Worm (Caenorhabditis elegans) whole organism, early embryonic: ENCODE measurements around the gene srh-206.

Source experiments
- B0310.2 ChIP-seq: sonication (generic microtip); optimal IDR thresholded peaks from 2 replicates; lab custom pipeline; 2016; ENCODE audit warnings: mild to moderate bottlenecking, missing genetic modification characterization, missing compliant biosample characterization
- F13C5.2 ChIP-seq: sonication (generic microtip); optimal IDR thresholded peaks from 2 replicates; lab custom pipeline; 2017; ENCODE audit warnings: mild to moderate bottlenecking, missing genetic modification characterization, inconsistent platforms, missing compliant biosample characterization
- aly-1 ChIP-seq: sonication (generic microtip); optimal IDR thresholded peaks from 2 replicates; lab custom pipeline; 2016; ENCODE audit warnings: missing genetic modification characterization, missing compliant biosample characterization
- ama-1 ChIP-seq: fragments of 150-350 bp; optimal IDR thresholded peaks from 2 replicates; lab custom pipeline; 2014
- ceh-13 ChIP-seq: fragments of 200-800 bp; sonication (Bioruptor generic); optimal IDR thresholded peaks from 2 replicates; lab custom pipeline; 2018; ENCODE audit warnings: mild to moderate bottlenecking, missing genetic modification characterization, missing compliant biosample characterization
- ceh-36 ChIP-seq: sonication (generic microtip); optimal IDR thresholded peaks from 2 replicates; lab custom pipeline; 2016; ENCODE audit warnings: missing genetic modification characterization, inconsistent platforms, missing compliant biosample characterization
- ets-7 ChIP-seq: sonication (generic microtip); optimal IDR thresholded peaks from 2 replicates; lab custom pipeline; 2016; ENCODE audit warnings: missing genotype, missing genetic modification characterization, missing compliant biosample characterization
- flt-1 ChIP-seq: fragments of 200-800 bp; sonication (Bioruptor generic); IDR thresholded peaks from 2 replicates; pipeline ENCODE4 v1.3.6; 2022; ENCODE audit warnings: missing genetic modification characterization, missing compliant biosample characterization
- hmbx-1 ChIP-seq: sonication (generic microtip); optimal IDR thresholded peaks from 2 replicates; lab custom pipeline; 2016; ENCODE audit warnings: mild to moderate bottlenecking, missing genetic modification characterization, missing compliant biosample characterization
- hmg-4 ChIP-seq: fragments of 200-800 bp; sonication (Bioruptor generic); optimal IDR thresholded peaks from 2 replicates; lab custom pipeline; 2018; ENCODE audit warnings: mild to moderate bottlenecking, missing genetic modification characterization, missing compliant biosample characterization
- hnd-1 ChIP-seq: sonication (generic microtip); optimal IDR thresholded peaks from 2 replicates; lab custom pipeline; 2016; ENCODE audit warnings: missing genetic modification characterization, missing compliant biosample characterization
- pes-1 ChIP-seq: fragments of 200-800 bp; sonication (Bioruptor generic); IDR thresholded peaks from 2 replicates; pipeline ENCODE4 v1.3.6; 2022; ENCODE audit warnings: missing genetic modification reagents, missing genetic modification characterization, missing compliant biosample characterization
- scrt-1 ChIP-seq: fragments of 200-800 bp; sonication (Bioruptor generic); IDR thresholded peaks from 2 replicates; pipeline ENCODE4 v1.3.6; 2022; ENCODE audit warnings: missing genetic modification characterization, missing compliant biosample characterization
- sea-1 ChIP-seq: fragments of 200-800 bp; sonication (Bioruptor generic); conservative IDR thresholded peaks from 2 replicates; pipeline ENCODE4 v1.3.6; 2022; ENCODE audit warnings: missing genetic modification characterization, missing compliant biosample characterization
- tbx-11 ChIP-seq: fragments of 200-800 bp; sonication (Bioruptor generic); IDR thresholded peaks from 2 replicates; pipeline ENCODE4 v1.3.6; 2022; ENCODE audit warnings: missing genetic modification characterization, missing compliant biosample characterization
- tbx-37 ChIP-seq: fragments of 200-800 bp; sonication (Bioruptor generic); conservative IDR thresholded peaks from 2 replicates; pipeline ENCODE4 v1.3.6; 2022; ENCODE audit warnings: missing genetic modification reagents, missing genetic modification characterization, missing compliant biosample characterization
- tra-4 ChIP-seq: sonication (generic microtip); optimal IDR thresholded peaks from 2 replicates; lab custom pipeline; 2017; ENCODE audit warnings: missing genetic modification characterization, missing compliant biosample characterization

Gene srh-206

DNA sequence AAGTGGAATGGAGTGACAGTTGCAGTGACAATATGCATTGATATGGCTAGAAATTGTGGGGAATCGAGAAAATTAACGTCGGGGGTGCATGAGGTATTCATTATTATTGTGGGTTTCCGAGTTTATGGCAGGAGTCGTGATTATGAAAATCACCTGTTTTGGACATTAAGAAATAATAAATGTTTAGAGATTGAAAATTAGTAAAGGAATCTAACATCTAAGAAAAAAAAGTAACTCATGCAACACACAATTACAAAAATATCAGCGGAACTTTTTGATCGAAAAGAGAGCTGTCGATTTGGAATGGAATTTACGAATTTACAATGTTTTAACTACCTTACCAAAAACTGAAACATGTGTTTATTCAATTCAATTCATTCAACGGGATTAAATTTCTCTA, at the start of gene srh-206:
Gene srh-206 (minus strand): TSS at position 101 of the 400 bp plus-strand sequence.
- TF ChIP-seq ceh-13 (GFP tag; lab: Kevin White, UChicago): no peak
- no peak for TF ChIP-seq F13C5.2 (tag; lab: Kevin White, UChicago)
- TF ChIP-seq flt-1 (GFP tag; lab: Robert Waterston, UW): no peak
- no peak for TF ChIP-seq pes-1
- no peak for TF ChIP-seq tbx-11 (GFP tag; lab: Robert Waterston, UW)
- TF ChIP-seq sea-1 (GFP tag; lab: Robert Waterston, UW): no peak
- TF ChIP-seq ceh-36 (tag; lab: Kevin White, UChicago): no peak
- no peak for TF ChIP-seq hmbx-1 (tag; lab: Kevin White, UChicago)
- TF ChIP-seq scrt-1 (GFP tag; lab: Robert Waterston, UW): no peak
- no peak for TF ChIP-seq hnd-1
- no peak for TF ChIP-seq tbx-37
- TF ChIP-seq aly-1 (tag; lab: Kevin White, UChicago): no peak
- TF ChIP-seq ets-7: no peak

DNA sequence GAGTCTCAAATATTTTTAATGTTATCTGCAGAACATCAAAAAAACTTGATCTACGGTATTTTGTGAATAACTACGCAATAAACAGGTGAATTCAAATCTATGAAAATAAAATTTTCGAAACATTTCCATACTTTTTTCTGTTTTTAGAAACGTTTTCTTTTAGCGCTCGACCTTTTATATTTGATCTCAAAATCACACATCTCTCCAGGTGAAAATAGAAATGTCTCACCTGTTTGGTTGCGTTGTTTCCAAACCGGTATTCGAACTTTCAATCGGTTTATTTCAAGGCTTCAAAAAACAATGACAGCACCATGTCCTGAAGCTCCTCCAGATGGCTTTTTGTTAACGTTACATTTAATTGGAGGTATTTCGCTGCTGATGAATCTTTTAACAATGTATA, 46.5 kb upstream of the srh-206 start, which contains the start of gene sri-9:
Gene sri-9 (plus strand): TSS at position 301 of the 400 bp plus-strand sequence.
- TF ChIP-seq hnd-1 (no peak), ets-7 (no peak), ama-1 (lab: Kevin White, UChicago) (no peak), F13C5.2 (tag; lab: Kevin White, UChicago) (no peak), pes-1 (no peak), flt-1 (GFP tag; lab: Robert Waterston, UW) (no peak), tra-4 (tag; lab: Kevin White, UChicago) (no peak), tbx-11 (GFP tag; lab: Robert Waterston, UW) (no peak), hmbx-1 (tag; lab: Kevin White, UChicago) (no peak), B0310.2 (tag; lab: Kevin White, UChicago) (no peak), aly-1 (tag; lab: Kevin White, UChicago) (no peak), ceh-36 (tag; lab: Kevin White, UChicago) (no peak), tbx-37 (no peak)

DNA sequence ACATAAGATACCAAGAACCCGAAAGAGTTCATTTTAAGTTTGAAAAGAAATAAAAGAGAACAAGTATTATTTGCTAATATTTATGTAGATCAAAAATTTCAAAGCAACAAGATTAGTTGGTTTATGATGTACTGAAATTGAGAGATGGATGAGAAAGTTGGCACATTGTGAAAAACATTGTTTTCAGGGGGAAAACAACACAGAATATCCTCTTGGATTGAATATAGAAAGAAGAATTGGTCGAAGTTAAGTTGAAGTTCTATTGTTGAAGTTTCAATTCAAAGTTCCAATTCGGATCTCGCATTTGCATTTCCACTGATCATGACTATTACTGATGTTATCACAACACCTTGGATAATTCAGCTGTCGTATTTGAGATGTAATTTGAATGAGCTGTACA, 46.0 kb upstream of the srh-206 start:
- TF ChIP-seq scrt-1 (GFP tag; lab: Robert Waterston, UW) (no peak), tra-4 (tag; lab: Kevin White, UChicago) (no peak), B0310.2 (tag; lab: Kevin White, UChicago) (no peak), F13C5.2 (tag; lab: Kevin White, UChicago) (no peak), flt-1 (GFP tag; lab: Robert Waterston, UW) (no peak), ets-7 (no peak), hnd-1 (no peak), tbx-11 (GFP tag; lab: Robert Waterston, UW) (no peak), tbx-37 (no peak), hmbx-1 (tag; lab: Kevin White, UChicago) (no peak), ceh-13 (GFP tag; lab: Kevin White, UChicago) (no peak), hmg-4 (no peak), ceh-36 (tag; lab: Kevin White, UChicago) (no peak), sea-1 (GFP tag; lab: Robert Waterston, UW) (no peak), ama-1 (lab: Kevin White, UChicago) (no peak), aly-1 (tag; lab: Kevin White, UChicago) (no peak)

DNA sequence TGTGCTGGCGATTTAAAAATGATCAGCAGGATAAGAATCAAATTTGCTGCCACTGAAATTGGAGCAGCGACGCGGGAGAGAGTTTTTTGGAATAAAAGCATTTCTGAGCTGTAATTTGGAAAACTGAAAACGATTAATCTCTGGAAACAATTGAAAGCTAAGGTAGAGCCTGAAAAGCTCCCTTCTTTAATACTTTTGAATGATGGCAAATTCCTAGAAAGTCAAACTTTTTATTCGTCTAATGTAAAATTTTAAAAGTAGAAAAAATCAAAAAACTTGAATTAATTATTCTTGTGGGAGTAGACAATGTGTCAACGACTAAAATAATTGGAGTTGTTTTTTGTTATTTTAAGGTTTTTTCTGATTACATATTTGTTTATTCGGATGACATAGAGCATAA, 45.5 kb upstream of the srh-206 start, which contains the start of gene str-217:
Gene str-217 (minus strand): TSS at position 101 of the 400 bp plus-strand sequence.
- TF ChIP-seq ets-7: no peak
- no peak for TF ChIP-seq ceh-13 (GFP tag; lab: Kevin White, UChicago)
- no peak for TF ChIP-seq tbx-37
- TF ChIP-seq hnd-1: no peak
- no peak for TF ChIP-seq hmbx-1 (tag; lab: Kevin White, UChicago)
- no peak for TF ChIP-seq tbx-11 (GFP tag; lab: Robert Waterston, UW)
- no peak for TF ChIP-seq flt-1 (GFP tag; lab: Robert Waterston, UW)
- no peak for TF ChIP-seq scrt-1 (GFP tag; lab: Robert Waterston, UW)
- TF ChIP-seq aly-1 (tag; lab: Kevin White, UChicago): no peak
- no peak for TF ChIP-seq ama-1 (lab: Kevin White, UChicago)
- TF ChIP-seq pes-1: no peak
- no peak for TF ChIP-seq sea-1 (GFP tag; lab: Robert Waterston, UW)
- TF ChIP-seq ceh-36 (tag; lab: Kevin White, UChicago): no peak
- no peak for TF ChIP-seq B0310.2 (tag; lab: Kevin White, UChicago)

DNA sequence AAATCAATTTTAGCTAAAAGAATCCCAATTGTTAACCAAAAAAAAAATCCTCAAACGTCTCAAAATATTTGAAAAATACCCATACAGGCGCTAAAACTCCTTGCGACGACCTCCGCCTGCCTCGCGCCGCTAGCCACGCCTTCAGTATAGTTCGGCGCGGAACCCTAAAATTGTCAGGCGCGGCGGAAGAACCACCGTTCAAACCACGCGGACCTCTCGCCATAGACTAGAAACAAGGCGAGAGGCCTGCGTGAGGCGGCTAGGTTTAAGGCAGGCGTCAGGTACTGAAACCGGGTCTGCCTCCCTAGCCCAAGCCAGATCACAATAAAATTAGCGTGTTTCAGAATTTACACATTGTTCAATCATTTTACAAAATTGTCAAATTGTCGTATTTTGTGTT, 37.7 kb upstream of the srh-206 start:
- no peak for TF ChIP-seq hmg-4
- TF ChIP-seq aly-1 (tag; lab: Kevin White, UChicago): no peak
- TF ChIP-seq sea-1 (GFP tag; lab: Robert Waterston, UW): no peak
- TF ChIP-seq tbx-11 (GFP tag; lab: Robert Waterston, UW): no peak
- TF ChIP-seq flt-1 (GFP tag; lab: Robert Waterston, UW): no peak
- no peak for TF ChIP-seq scrt-1 (GFP tag; lab: Robert Waterston, UW)
- no peak for TF ChIP-seq B0310.2 (tag; lab: Kevin White, UChicago)
- TF ChIP-seq ama-1 (lab: Kevin White, UChicago): no peak
- TF ChIP-seq ets-7: no peak
- TF ChIP-seq pes-1: no peak
- TF ChIP-seq ceh-13 (GFP tag; lab: Kevin White, UChicago): no peak
- no peak for TF ChIP-seq F13C5.2 (tag; lab: Kevin White, UChicago)
- no peak for TF ChIP-seq hnd-1
- TF ChIP-seq tbx-37: no peak
- no peak for TF ChIP-seq tra-4 (tag; lab: Kevin White, UChicago)
- TF ChIP-seq hmbx-1 (tag; lab: Kevin White, UChicago): no peak
- TF ChIP-seq ceh-36 (tag; lab: Kevin White, UChicago): no peak

DNA sequence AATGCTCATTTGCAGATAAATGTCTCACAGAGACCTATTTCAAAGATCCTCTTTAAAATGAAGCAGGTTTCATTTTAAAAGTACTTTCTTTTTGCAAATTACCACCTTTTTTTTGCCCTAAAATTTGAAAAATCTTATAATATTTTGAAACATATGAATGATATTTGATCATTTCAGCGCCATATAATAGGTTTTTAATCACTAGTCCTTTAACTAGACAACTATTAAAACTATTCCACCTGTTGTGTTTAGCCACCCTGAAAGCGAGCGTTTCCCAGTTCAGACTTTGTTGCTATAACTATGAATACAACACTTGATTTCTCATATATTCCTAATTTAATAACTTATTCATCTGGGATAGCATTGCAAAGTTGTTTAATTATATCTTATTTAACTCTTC, 37.1 kb upstream of the srh-206 start, which contains the start of gene srz-95:
Gene srz-95 (plus strand): TSS at position 301 of the 400 bp plus-strand sequence.
- no peak for TF ChIP-seq hmbx-1 (tag; lab: Kevin White, UChicago)
- TF ChIP-seq tbx-37: no peak
- no peak for TF ChIP-seq ceh-36 (tag; lab: Kevin White, UChicago)
- TF ChIP-seq F13C5.2 (tag; lab: Kevin White, UChicago): no peak
- no peak for TF ChIP-seq aly-1 (tag; lab: Kevin White, UChicago)

DNA sequence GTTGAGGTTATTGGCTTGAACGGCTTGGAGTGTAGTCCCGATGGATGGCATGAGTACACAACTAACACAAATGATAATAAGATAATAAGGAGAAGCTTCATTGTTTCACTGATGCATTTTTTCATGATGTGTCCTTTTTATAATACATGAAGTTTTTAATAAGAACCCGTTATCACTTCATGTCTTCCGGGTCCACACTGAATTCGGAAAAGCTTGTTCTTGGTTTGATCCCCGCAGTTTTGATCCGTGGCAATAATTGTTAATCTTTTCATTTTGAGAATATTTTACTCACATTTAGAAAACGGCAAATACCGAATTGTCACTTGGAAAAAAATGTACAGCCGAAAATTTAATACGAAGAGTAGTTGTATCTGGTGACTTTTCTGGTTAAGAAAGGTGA, 33.9 kb upstream of the srh-206 start, which contains the start of gene Y102A5C.27:
Gene Y102A5C.27 (minus strand): TSS at position 101 of the 400 bp plus-strand sequence.
- no peak for TF ChIP-seq B0310.2 (tag; lab: Kevin White, UChicago)
- no peak for TF ChIP-seq ceh-36 (tag; lab: Kevin White, UChicago)
- no peak for TF ChIP-seq sea-1 (GFP tag; lab: Robert Waterston, UW)
- no peak for TF ChIP-seq tra-4 (tag; lab: Kevin White, UChicago)
- TF ChIP-seq hmg-4: no peak
- TF ChIP-seq flt-1 (GFP tag; lab: Robert Waterston, UW): no peak
- no peak for TF ChIP-seq F13C5.2 (tag; lab: Kevin White, UChicago)
- no peak for TF ChIP-seq tbx-11 (GFP tag; lab: Robert Waterston, UW)
